Worm (Caenorhabditis elegans) whole organism, L4/young adult: ENCODE results near the gene C03B1.2.

Experiments used
- dao-5 ChIP-seq: sonication (generic microtip); optimal IDR thresholded peaks from 2 replicates; lab custom pipeline; 2016; ENCODE audit warnings: missing genotype, missing genetic modification characterization, moderate library complexity, missing compliant biosample characterization
- him-1 ChIP-seq: sonication (generic microtip); optimal IDR thresholded peaks from 2 replicates; lab custom pipeline; 2016; ENCODE audit warnings: missing genotype, missing genetic modification reagents, missing genetic modification characterization, missing compliant biosample characterization

- TF ChIP-seq him-1 (no peak), dao-5 (no peak)
These were observed 43.8 kb downstream of the C03B1.2 start for ce11 chrX:6413583-6413982.
